Fruit fly (Drosophila melanogaster): ENCODE data around the gene TkR99D.

Gene TkR99D

DNA sequence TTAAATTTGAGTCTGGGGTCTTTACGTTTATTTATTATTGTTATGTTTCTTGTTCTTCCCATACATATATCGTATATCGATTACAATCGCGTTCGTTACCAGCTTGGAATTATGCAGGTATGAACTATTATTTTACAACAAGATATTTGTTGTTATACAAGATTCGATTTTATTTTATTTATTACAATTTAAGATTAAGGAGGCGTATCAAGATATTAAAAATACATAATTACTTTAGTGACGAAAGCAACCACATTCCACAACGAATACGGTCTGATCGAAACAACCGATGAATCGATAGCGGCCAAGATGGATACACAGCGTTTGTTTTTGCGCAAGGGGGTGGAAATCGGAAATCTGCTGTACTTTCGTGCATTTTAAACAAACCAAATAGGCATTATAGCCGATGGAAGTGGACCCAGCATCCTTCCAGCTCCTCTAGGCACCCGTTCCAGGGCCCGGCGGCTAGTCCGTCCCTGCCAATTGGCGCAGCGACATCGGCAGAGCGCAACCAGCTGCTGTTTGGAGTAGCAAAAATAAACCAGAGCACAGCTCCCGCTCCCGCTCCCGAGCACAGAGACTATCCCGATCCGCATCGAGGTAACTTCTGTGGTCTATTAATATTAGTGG is 28.5 kb upstream of the TkR99D start, which contains the start of the genes CG15525 and CG11504 (continued):
- TF ChIP-seq CG2129 (GFP tag; IDR thresholded peaks at IDR 0.05; ENCODE audit: partially characterized antibody) = peak; percentile 78
- peak; percentile 10 for TF ChIP-seq HmgD (GFP tag; optimal IDR thresholded peaks at IDR 0.05)
- TF ChIP-seq Fer3 (tag; optimal IDR thresholded peaks at IDR 0.05) = no peak
- TF ChIP-seq CG4404 (GFP tag; IDR thresholded peaks at IDR 0.05) = no peak
- TF ChIP-seq mld (GFP tag; IDR thresholded peaks at IDR 0.05; ENCODE audit: partially characterized antibody) = 0 out of 3 replicates have a peak, but pooled peaks have one; percentile 71
- TF ChIP-seq wor (GFP tag; IDR thresholded peaks at IDR 0.05) = no peak
- TF ChIP-seq CG1647 (GFP tag; optimal IDR thresholded peaks at IDR 0.05) = no peak
- no peak for TF ChIP-seq HLHmδ (GFP tag; optimal IDR thresholded peaks at IDR 0.05)
- TF ChIP-seq CG6254 (GFP tag; optimal IDR thresholded peaks at IDR 0.05) = no peak
- no peak for TF ChIP-seq sim (GFP tag; IDR thresholded peaks at IDR 0.05)
- no peak for TF ChIP-seq CG5245 (GFP tag; optimal IDR thresholded peaks at IDR 0.05)
- peak; percentile 32; the same call in 1 of the 3 replicates for TF ChIP-seq CG6175 (GFP tag; IDR thresholded peaks at IDR 0.05)
- TF ChIP-seq toy (GFP tag; IDR thresholded peaks at IDR 0.05) = no peak
- TF ChIP-seq Bdp1 (GFP tag; optimal IDR thresholded peaks at IDR 0.05) = no peak
- TF ChIP-seq Lim3 (GFP tag; IDR thresholded peaks at IDR 0.05) = no peak
- TF ChIP-seq zen (tag; optimal IDR thresholded peaks at IDR 0.05) = peak; percentile 32
- TF ChIP-seq CG18599 (GFP tag; optimal IDR thresholded peaks at IDR 0.05) = no peak
- no peak for TF ChIP-seq CG33213 (GFP tag; optimal IDR thresholded peaks at IDR 0.05)
- TF ChIP-seq ind (GFP tag; optimal IDR thresholded peaks at IDR 0.05) = peak; percentile 67
- no peak for TF ChIP-seq gt (GFP tag; IDR thresholded peaks at IDR 0.05)
- no peak for TF ChIP-seq CG10321 (GFP tag; IDR thresholded peaks at IDR 0.05)
- peak; percentile 47 for TF ChIP-seq chn (GFP tag; optimal IDR thresholded peaks at IDR 0.05)
- TF ChIP-seq danr (GFP tag; IDR thresholded peaks at IDR 0.05) = peak; percentile 13; the same call in 1 of the 2 replicates
- TF ChIP-seq sima (GFP tag; optimal IDR thresholded peaks at IDR 0.05) = no peak
- peak; percentile 79; the same call in 2 of the 3 replicates for TF ChIP-seq CG34422 (GFP tag; IDR thresholded peaks at IDR 0.05)
- TF ChIP-seq CG14710 (tag; optimal IDR thresholded peaks at IDR 0.05) = peak; percentile 72
- TF ChIP-seq CG11093 (GFP tag; IDR thresholded peaks at IDR 0.05) = no peak
- TF ChIP-seq ash1 (GFP tag; optimal IDR thresholded peaks at IDR 0.05) = no peak
- no peak for TF ChIP-seq Poxn (GFP tag; IDR thresholded peaks at IDR 0.05)
- TF ChIP-seq CG5180 (GFP tag; optimal IDR thresholded peaks at IDR 0.05) = no peak
- no peak for TF ChIP-seq CG2678 (tag; optimal IDR thresholded peaks at IDR 0.05)
- TF ChIP-seq HLH54F (GFP tag; optimal IDR thresholded peaks at IDR 0.05) = peak; percentile 47
- TF ChIP-seq Ravus (GFP tag; IDR thresholded peaks at IDR 0.05) = peak; percentile 2; the same call in 1 of the 2 replicates
- peak; percentile 31; the same call in 1 of the 2 replicates for TF ChIP-seq CG14667 (GFP tag; IDR thresholded peaks at IDR 0.05)
- peak; percentile 10 for TF ChIP-seq fd3F (GFP tag; optimal IDR thresholded peaks at IDR 0.05)
- TF ChIP-seq CG1832 (GFP tag; optimal IDR thresholded peaks at IDR 0.05) = no peak
- TF ChIP-seq CG11398 (GFP tag; optimal IDR thresholded peaks at IDR 0.05) = no peak
- no peak for TF ChIP-seq CG17568 (GFP tag; optimal IDR thresholded peaks at IDR 0.05)
- TF ChIP-seq jumu (GFP tag; optimal IDR thresholded peaks at IDR 0.05) = peak; percentile 18
- no peak for TF ChIP-seq tio (GFP tag; optimal IDR thresholded peaks at IDR 0.05)
- TF ChIP-seq E2f2 (GFP tag; IDR thresholded peaks at IDR 0.05) = peak; percentile 50
- TF ChIP-seq pzg (GFP tag; optimal IDR thresholded peaks at IDR 0.05) = peak; percentile 63
- peak; percentile 22 for TF ChIP-seq CG9817 (tag; optimal IDR thresholded peaks at IDR 0.05)
- no peak for TF ChIP-seq ftz-f1 (GFP tag; optimal IDR thresholded peaks at IDR 0.05)
- TF ChIP-seq cwo (GFP tag; optimal IDR thresholded peaks at IDR 0.05) = no peak
- TF ChIP-seq CG11723 (GFP tag; optimal IDR thresholded peaks at IDR 0.05) = no peak
- peak; percentile 6 for TF ChIP-seq Elba2 (GFP tag; optimal IDR thresholded peaks at IDR 0.05)
- TF ChIP-seq Doc2 (GFP tag; IDR thresholded peaks at IDR 0.05) = no peak
- TF ChIP-seq en (GFP tag; optimal IDR thresholded peaks at IDR 0.05) = no peak
- TF ChIP-seq lbe (GFP tag; optimal IDR thresholded peaks at IDR 0.05) = no peak
- TF ChIP-seq Ptx1 (GFP tag; IDR thresholded peaks at IDR 0.05) = peak; percentile 85
